Worm (Caenorhabditis elegans) whole organism, L2 larva: ENCODE results near the gene dpy-10.

Experiments
- C34F6.9 ChIP-seq: fragments of 150-350 bp; optimal IDR thresholded peaks from 2 replicates; lab custom pipeline; 2014; ENCODE audit warnings: missing biosample characterization, missing genetic modification characterization
- F13H6.1 ChIP-seq: sonication (generic microtip); optimal IDR thresholded peaks from 2 replicates; lab custom pipeline; 2016; ENCODE audit warnings: missing genetic modification characterization, missing compliant biosample characterization
- R02D3.7 ChIP-seq: fragments of 150-350 bp; optimal IDR thresholded peaks from 2 replicates; lab custom pipeline; 2014; ENCODE audit warnings: missing biosample characterization, missing genetic modification characterization
- Y55F3AM.14 ChIP-seq: fragments of 200-800 bp; sonication (Bioruptor generic); optimal IDR thresholded peaks from 2 replicates; lab custom pipeline; 2018; ENCODE audit warnings: mild to moderate bottlenecking, missing genetic modification characterization, missing compliant biosample characterization
- ZK546.5 ChIP-seq: sonication (generic microtip); optimal IDR thresholded peaks from 2 replicates; lab custom pipeline; 2017; ENCODE audit warnings: missing biosample characterization, missing genetic modification characterization
- ama-1 ChIP-seq: fragments of 150-350 bp; optimal IDR thresholded peaks from 2 replicates; lab custom pipeline; 2018; ENCODE audit warnings: inconsistent platforms
- blmp-1 ChIP-seq: sonication (generic microtip); optimal IDR thresholded peaks from 2 replicates; lab custom pipeline; 2017; ENCODE audit warnings: missing genetic modification characterization, mild to moderate bottlenecking, missing compliant biosample characterization, antibody characterized with exemption, moderate library complexity; ENCODE audit not compliant: insufficient read depth
- ceh-16 ChIP-seq: fragments of 150-350 bp; optimal IDR thresholded peaks from 2 replicates; lab custom pipeline; 2014; ENCODE audit warnings: missing biosample characterization, missing genetic modification characterization
- dmd-4 ChIP-seq: sonication (generic microtip); optimal IDR thresholded peaks from 2 replicates; lab custom pipeline; 2017; ENCODE audit warnings: missing biosample characterization, missing genetic modification characterization
- egl-27 ChIP-seq: sonication (generic microtip); optimal IDR thresholded peaks from 3 replicates; lab custom pipeline; 2017; ENCODE audit warnings: missing biosample characterization, missing genetic modification reagents, missing genetic modification characterization
- elt-1 ChIP-seq: fragments of 150-350 bp; optimal IDR thresholded peaks from 2 replicates; lab custom pipeline; 2014; ENCODE audit warnings: missing biosample characterization, missing genetic modification characterization
- elt-3 ChIP-seq: sonication (generic microtip); optimal IDR thresholded peaks from 2 replicates; lab custom pipeline; 2017; ENCODE audit warnings: missing biosample characterization, missing genetic modification characterization
- fos-1 ChIP-seq: fragments of 150-350 bp; optimal IDR thresholded peaks from 2 replicates; lab custom pipeline; 2014; ENCODE audit warnings: missing biosample characterization, missing genetic modification characterization
- lin-11 ChIP-seq: fragments of 150-350 bp; sonication (generic microtip); optimal IDR thresholded peaks from 2 replicates; lab custom pipeline; 2014; ENCODE audit warnings: missing biosample characterization, missing genetic modification characterization, inconsistent platforms, mixed read lengths
- lin-13 ChIP-seq: fragments of 150-350 bp; optimal IDR thresholded peaks from 2 replicates; lab custom pipeline; 2014; ENCODE audit warnings: missing biosample characterization, missing genetic modification reagents, missing genetic modification characterization
- lsy-2 ChIP-seq, 2 experiments: fragments of 150-350 bp in 1 of 2; sonication (generic microtip) in 1 of 2; optimal IDR thresholded peaks; 2 replicates each; lab custom pipeline; 2014 to 2017; ENCODE audit warnings: missing biosample characterization in 2 of 2, missing genetic modification characterization in 2 of 2
- mab-5 ChIP-seq: fragments of 150-350 bp; optimal IDR thresholded peaks from 2 replicates; lab custom pipeline; 2014; ENCODE audit warnings: missing biosample characterization, missing genetic modification characterization
- mbf-1 ChIP-seq: sonication (generic microtip); optimal IDR thresholded peaks from 2 replicates; lab custom pipeline; 2017; ENCODE audit warnings: missing biosample characterization, missing genetic modification characterization
- mdl-1 ChIP-seq, 2 experiments: fragments of 150-350 bp in 1 of 2; sonication (generic microtip) in 1 of 2; optimal IDR thresholded peaks; 2 replicates each; lab custom pipeline; 2017; ENCODE audit warnings: missing biosample characterization in 2 of 2, missing genetic modification characterization in 2 of 2
- nhr-10 ChIP-seq: sonication (generic microtip); optimal IDR thresholded peaks from 2 replicates; lab custom pipeline; 2017; ENCODE audit warnings: missing biosample characterization, missing genetic modification characterization
- nhr-11 ChIP-seq: fragments of 150-350 bp; optimal IDR thresholded peaks from 2 replicates; lab custom pipeline; 2014; ENCODE audit warnings: missing biosample characterization, missing genetic modification characterization
- nhr-12 ChIP-seq: fragments of 150-350 bp; optimal IDR thresholded peaks from 2 replicates; lab custom pipeline; 2014; ENCODE audit warnings: missing biosample characterization, missing genetic modification characterization
- nhr-129 ChIP-seq: fragments of 150-350 bp; optimal IDR thresholded peaks from 2 replicates; lab custom pipeline; 2014; ENCODE audit warnings: missing biosample characterization, missing genetic modification characterization
- nhr-21 ChIP-seq: fragments of 150-350 bp; optimal IDR thresholded peaks from 2 replicates; lab custom pipeline; 2014; ENCODE audit warnings: missing biosample characterization, missing genetic modification characterization
- nhr-237 ChIP-seq: fragments of 150-350 bp; optimal IDR thresholded peaks from 2 replicates; lab custom pipeline; 2014; ENCODE audit warnings: missing biosample characterization, missing genetic modification characterization
- nhr-25 ChIP-seq: fragments of 150-350 bp; sonication (generic microtip); optimal IDR thresholded peaks from 3 replicates; lab custom pipeline; 2014; ENCODE audit warnings: missing biosample characterization, missing genetic modification characterization
- nhr-6 ChIP-seq: fragments of 150-350 bp; optimal IDR thresholded peaks from 2 replicates; lab custom pipeline; 2014; ENCODE audit warnings: missing biosample characterization, missing genetic modification characterization
- nhr-77 ChIP-seq: fragments of 150-350 bp; optimal IDR thresholded peaks from 2 replicates; lab custom pipeline; 2014; ENCODE audit warnings: missing biosample characterization, missing genetic modification characterization
- sem-4 ChIP-seq: fragments of 150-350 bp; optimal IDR thresholded peaks from 2 replicates; lab custom pipeline; 2014; ENCODE audit warnings: missing biosample characterization, missing genetic modification reagents, missing genetic modification characterization
- sma-3 ChIP-seq: sonication (generic microtip); optimal IDR thresholded peaks from 2 replicates; lab custom pipeline; 2016; ENCODE audit warnings: missing genetic modification reagents, missing genetic modification characterization, missing compliant biosample characterization
- sma-9 ChIP-seq, 2 experiments: fragments of 150-350 bp in 1 of 2; sonication (generic microtip) in 1 of 2; optimal IDR thresholded peaks; 2 replicates each; lab custom pipeline; 2014 to 2016; ENCODE audit warnings: missing genetic modification characterization in 2 of 2, mild to moderate bottlenecking in 1 of 2, missing biosample characterization in 1 of 2, missing compliant biosample characterization in 1 of 2, missing genetic modification reagents in 1 of 2, moderate library complexity in 1 of 2
- unc-39 ChIP-seq: fragments of 150-350 bp; optimal IDR thresholded peaks from 2 replicates; lab custom pipeline; 2014; ENCODE audit warnings: missing biosample characterization, missing genetic modification characterization
- zag-1 ChIP-seq: fragments of 150-350 bp; optimal IDR thresholded peaks from 2 replicates; lab custom pipeline; 2014; ENCODE audit warnings: missing biosample characterization, missing genetic modification characterization

dpy-10 gene

DNA sequence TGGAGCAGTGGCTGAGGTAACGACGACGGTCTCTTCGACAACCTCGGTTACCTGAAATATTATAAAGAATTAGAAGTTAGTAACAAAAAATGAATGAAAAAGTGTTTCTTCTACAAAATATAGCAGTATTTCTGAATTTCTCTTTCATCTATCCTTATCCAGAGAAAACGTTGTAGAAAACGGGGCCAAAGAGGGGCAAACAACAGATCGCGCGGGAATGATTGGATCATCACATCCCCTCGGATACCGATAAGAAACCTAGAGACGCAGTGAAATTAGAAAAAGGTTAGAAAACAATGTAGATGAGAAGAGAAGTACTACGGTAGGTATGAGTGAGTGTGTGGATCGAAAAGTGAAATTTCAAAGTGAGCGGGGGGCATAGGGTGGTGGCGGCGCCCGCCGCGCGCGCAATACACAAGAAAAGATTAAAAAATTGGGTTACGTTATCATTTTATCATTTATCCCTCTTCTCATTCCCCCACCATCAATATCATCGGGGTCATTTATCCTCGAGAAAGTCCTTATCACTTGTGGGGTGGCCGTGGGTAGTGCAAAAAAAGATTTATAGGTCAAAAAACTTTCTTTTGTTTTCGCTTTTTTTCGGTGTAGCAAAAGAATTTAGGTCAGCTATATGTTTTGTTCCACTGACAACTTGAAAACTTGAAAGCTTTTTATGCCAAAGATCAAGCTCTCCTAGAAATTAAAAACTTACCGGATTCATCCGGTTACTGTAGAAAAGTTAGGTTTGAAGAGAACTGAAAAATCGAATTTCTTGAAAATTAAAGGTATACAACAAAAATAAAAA lies at the start of gene dpy-10, which contains the start of gene T14B4.19:
dpy-10 (minus strand) TSS at position 51 of the 805 bp plus-strand sequence.
T14B4.19 (minus strand) TSS at position 755 of the 805 bp plus-strand sequence.
- TF ChIP-seq fos-1 (tag; lab: Kevin White, UChicago) (peak; percentile 33), nhr-21 (peak; percentile 92), lin-11 (tag; lab: Kevin White, UChicago) (no peak), sma-9 (GFP tag; optimal IDR thresholded peaks at IDR 0.05; lab: Kevin White, UChicago) (peak; percentile 84), sma-9 (tag; optimal IDR thresholded peaks at IDR 0.05; lab: Kevin White, UChicago) (no peak), elt-1 (peak; percentile 42), nhr-25 (tag; lab: Kevin White, UChicago) (no peak), egl-27 (tag; lab: Kevin White, UChicago) (peak; percentile 9), nhr-12 (tag; lab: Kevin White, UChicago) (no peak), nhr-237 (tag; lab: Kevin White, UChicago) (no peak), mab-5 (tag; lab: Kevin White, UChicago) (no peak), blmp-1 (tag; lab: Kevin White, UChicago) (peak; percentile 92), zag-1 (tag; lab: Kevin White, UChicago) (no peak), sma-3 (GFP tag; lab: Kevin White, UChicago) (peak; percentile 51), sem-4 (tag; lab: Kevin White, UChicago) (peak; percentile 16), elt-3 (tag; lab: Kevin White, UChicago) (no peak), ceh-16 (tag; lab: Kevin White, UChicago) (no peak), C34F6.9 (no peak), nhr-77 (tag; lab: Kevin White, UChicago) (no peak), lsy-2 (tag; optimal IDR thresholded peaks at IDR 0.05; lab: Kevin White, UChicago) (peak in 1 of 2 experiments; percentile 63), lin-13 (GFP tag; lab: Kevin White, UChicago) (no peak), nhr-10 (tag; lab: Kevin White, UChicago) (no peak), nhr-11 (tag; lab: Kevin White, UChicago) (no peak), unc-39 (tag; lab: Kevin White, UChicago) (no peak)

DNA sequence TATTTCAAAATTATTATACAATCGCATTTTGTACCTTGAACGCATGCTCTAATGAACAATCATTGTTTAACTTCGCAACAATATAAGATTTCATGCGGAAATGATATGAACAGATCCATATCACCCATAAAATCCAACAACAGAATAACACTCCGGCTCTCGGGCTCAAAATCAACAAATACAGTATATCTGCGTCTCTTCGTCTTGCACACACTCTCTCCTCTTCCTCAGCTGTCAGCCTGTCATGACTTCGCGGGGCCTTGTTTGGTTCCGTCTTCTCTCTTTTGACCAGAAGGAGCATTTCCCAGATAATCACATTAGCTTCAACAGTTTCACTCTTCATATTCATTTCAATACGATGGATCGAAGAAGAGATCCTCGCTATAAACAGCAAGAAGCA lies 44.2 kb upstream of the dpy-10 start, which contains the start of gene F41G3.3:
F41G3.3 (plus strand) TSS at position 301 of the 400 bp plus-strand sequence.
- TF ChIP-seq ZK546.5 (tag; lab: Kevin White, UChicago), result no peak
- TF ChIP-seq ama-1 (lab: Kevin White, UChicago), result no peak
- no peak for TF ChIP-seq nhr-12 (tag; lab: Kevin White, UChicago)
- TF ChIP-seq mbf-1 (tag; lab: Kevin White, UChicago), result no peak
- TF ChIP-seq fos-1 (tag; lab: Kevin White, UChicago), result no peak
- TF ChIP-seq nhr-10 (tag; lab: Kevin White, UChicago), result no peak

DNA sequence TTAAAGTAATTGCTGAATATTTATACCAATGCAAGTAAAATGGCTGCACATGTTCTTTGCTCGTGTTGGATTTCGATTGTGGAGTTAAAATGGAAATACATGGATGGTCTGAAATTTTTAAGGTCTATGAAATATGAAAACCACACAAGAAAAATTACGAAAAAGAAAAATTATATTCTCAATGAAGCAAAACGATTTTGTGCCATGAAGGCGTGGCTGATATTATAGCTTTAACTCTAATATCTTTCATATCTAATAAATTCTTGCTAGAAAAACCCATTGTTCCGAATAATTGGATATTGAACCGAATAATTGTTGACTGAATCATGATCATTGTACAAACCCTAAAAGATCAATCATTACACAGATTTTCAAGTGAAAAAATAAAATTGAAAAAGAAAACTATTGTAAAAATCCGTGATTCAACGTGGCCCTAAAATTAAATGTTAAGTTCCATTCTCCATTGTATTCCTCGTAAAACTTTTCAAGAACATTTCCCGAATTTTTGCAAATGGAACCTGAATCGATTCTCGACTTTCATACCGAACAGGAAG lies 42.7 kb upstream of the dpy-10 start, which contains the start of the genes srx-95 and fis-1:
srx-95 (minus strand) TSS at position 101 of the 554 bp plus-strand sequence.
fis-1 (plus strand) TSS at position 504 of the 554 bp plus-strand sequence.
- TF ChIP-seq nhr-129 (tag; lab: Kevin White, UChicago) (no peak), sem-4 (tag; lab: Kevin White, UChicago) (no peak), R02D3.7 (tag; lab: Kevin White, UChicago) (no peak), blmp-1 (tag; lab: Kevin White, UChicago) (no peak), mab-5 (tag; lab: Kevin White, UChicago) (no peak), nhr-25 (tag; lab: Kevin White, UChicago) (no peak), Y55F3AM.14 (GFP tag; lab: Kevin White, UChicago) (no peak), mdl-1 (tag; optimal IDR thresholded peaks at IDR 0.05; lab: Kevin White, UChicago) (no peak), nhr-77 (tag; lab: Kevin White, UChicago) (no peak)

DNA sequence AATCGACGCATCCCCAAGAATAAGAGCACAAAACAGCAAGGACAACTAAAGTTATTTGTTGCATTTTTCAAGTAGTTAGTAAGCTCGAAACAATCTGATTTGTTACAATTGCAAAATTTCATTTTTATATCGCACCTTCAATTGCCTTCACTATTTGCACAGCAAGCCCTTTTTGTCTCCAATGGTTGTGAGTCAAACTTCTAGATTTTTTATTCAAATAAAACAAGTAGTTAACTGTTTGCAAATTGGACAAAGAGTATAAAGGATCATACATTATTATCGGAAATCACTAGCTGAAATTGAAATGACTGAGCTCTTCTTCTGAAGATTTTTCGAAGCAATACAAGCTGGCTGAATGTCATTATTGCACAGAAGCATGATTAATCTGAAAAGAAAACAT lies 40.8 kb upstream of the dpy-10 start, which contains the start of gene F41G3.21:
F41G3.21 (minus strand) TSS at position 101 of the 400 bp plus-strand sequence.
- TF ChIP-seq dmd-4 (tag; lab: Kevin White, UChicago), result no peak
- no peak for TF ChIP-seq nhr-6 (tag; lab: Kevin White, UChicago)
- no peak for TF ChIP-seq F13H6.1 (tag; lab: Kevin White, UChicago)
- TF ChIP-seq mbf-1 (tag; lab: Kevin White, UChicago), result no peak
- no peak for TF ChIP-seq zag-1 (tag; lab: Kevin White, UChicago)
- TF ChIP-seq lin-11 (tag; lab: Kevin White, UChicago), result no peak
